Fruit fly (Drosophila melanogaster): ENCODE results near the gene if.

- TF ChIP-seq CG33017 (tag; optimal IDR thresholded peaks at IDR 0.05) (no peak), CG5204 (GFP tag; optimal IDR thresholded peaks at IDR 0.05) (no peak), CG14711 (tag; optimal IDR thresholded peaks at IDR 0.05) (no peak), Clk (GFP tag; optimal IDR thresholded peaks at IDR 0.05) (no peak), CG7101 (tag; optimal IDR thresholded peaks at IDR 0.05) (no peak), CG1620 (GFP tag; optimal IDR thresholded peaks at IDR 0.05) (no peak), Mnt (GFP tag; optimal IDR thresholded peaks at IDR 0.05) (no peak), bab1 (GFP tag; optimal IDR thresholded peaks at IDR 0.05) (no peak)
Measured at dm6 chrX:16706774-16707173, 76.5 kb downstream of the if start, which contains the start of gene CG9672.

Data from whole organism, adult.